Worm (Caenorhabditis elegans) whole organism, L3 larva: ENCODE measurements around the gene F16H6.8.

Experiments
- R02D3.7 ChIP-seq: fragments of 150-350 bp; optimal IDR thresholded peaks from 2 replicates; lab custom pipeline; 2014; ENCODE audit warnings: missing biosample characterization, missing genetic modification characterization
- aly-2 ChIP-seq: fragments of 150-350 bp; optimal IDR thresholded peaks from 2 replicates; lab custom pipeline; 2014; ENCODE audit warnings: missing biosample characterization, missing genetic modification characterization
- ama-1 ChIP-seq: fragments of 150-350 bp; optimal IDR thresholded peaks from 2 replicates; lab custom pipeline; 2018
- ceh-16 ChIP-seq: sonication (generic microtip); optimal IDR thresholded peaks from 2 replicates; lab custom pipeline; 2017; ENCODE audit warnings: missing biosample characterization, missing genetic modification characterization
- ceh-82 ChIP-seq: fragments of 150-350 bp; optimal IDR thresholded peaks from 2 replicates; lab custom pipeline; 2014; ENCODE audit warnings: missing biosample characterization, missing genetic modification characterization
- ceh-9 ChIP-seq: sonication (generic microtip); optimal IDR thresholded peaks from 2 replicates; lab custom pipeline; 2018; ENCODE audit warnings: missing biosample characterization, missing genetic modification characterization
- daf-12 ChIP-seq: fragments of 150-350 bp; optimal IDR thresholded peaks from 2 replicates; lab custom pipeline; 2014; ENCODE audit warnings: missing biosample characterization, missing genetic modification reagents, missing genetic modification characterization
- egl-27 ChIP-seq: sonication (generic microtip); optimal IDR thresholded peaks from 4 replicates; lab custom pipeline; 2017; ENCODE audit warnings: missing biosample characterization, missing genetic modification reagents, missing genetic modification characterization
- egl-5 ChIP-seq: fragments of 150-350 bp; optimal IDR thresholded peaks from 2 replicates; lab custom pipeline; 2017; ENCODE audit warnings: missing biosample characterization, missing genetic modification reagents, missing genetic modification characterization, inconsistent platforms
- elt-3 ChIP-seq, 3 experiments: fragments of 150-350 bp in 1 of 3; sonication (generic microtip) in 2 of 3; optimal IDR thresholded peaks; 2 replicates in 2 of 3; 4 replicates in 1 of 3; lab custom pipeline; 2014 to 2017; ENCODE audit warnings: missing biosample characterization in 3 of 3, missing genetic modification characterization in 3 of 3
- fkh-10 ChIP-seq: sonication (generic microtip); optimal IDR thresholded peaks from 2 replicates; lab custom pipeline; 2017; ENCODE audit warnings: missing biosample characterization, missing genetic modification reagents, missing genetic modification characterization
- fkh-2 ChIP-seq: fragments of 150-350 bp; optimal IDR thresholded peaks from 2 replicates; lab custom pipeline; 2014; ENCODE audit warnings: missing biosample characterization, missing genetic modification reagents, missing genetic modification characterization
- jun-1 ChIP-seq: fragments of 150-350 bp; optimal IDR thresholded peaks from 2 replicates; lab custom pipeline; 2014; ENCODE audit warnings: missing biosample characterization, missing genetic modification reagents, missing genetic modification characterization
- lin-15B ChIP-seq: fragments of 150-350 bp; optimal IDR thresholded peaks from 2 replicates; lab custom pipeline; 2014; ENCODE audit warnings: missing biosample characterization, missing genetic modification characterization
- lin-39 ChIP-seq: fragments of 150-350 bp; optimal IDR thresholded peaks from 2 replicates; lab custom pipeline; 2018; ENCODE audit warnings: missing biosample characterization, missing genetic modification reagents, missing genetic modification characterization
- lsy-12 ChIP-seq: sonication (generic microtip); optimal IDR thresholded peaks from 2 replicates; lab custom pipeline; 2016; ENCODE audit warnings: mild to moderate bottlenecking, missing genetic modification characterization, missing compliant biosample characterization
- mdl-1 ChIP-seq: fragments of 150-350 bp; optimal IDR thresholded peaks from 2 replicates; lab custom pipeline; 2014; ENCODE audit warnings: missing biosample characterization, missing genetic modification characterization
- mml-1 ChIP-seq: fragments of 150-350 bp; sonication (generic microtip); optimal IDR thresholded peaks from 3 replicates; lab custom pipeline; 2014; ENCODE audit warnings: missing biosample characterization, missing genetic modification characterization
- nfya-1 ChIP-seq: sonication (generic microtip); optimal IDR thresholded peaks from 2 replicates; lab custom pipeline; 2017; ENCODE audit warnings: missing genetic modification characterization, mild to moderate bottlenecking, missing compliant biosample characterization, antibody characterized with exemption, moderate library complexity; ENCODE audit not compliant: insufficient read depth
- nhr-11 ChIP-seq: fragments of 150-350 bp; optimal IDR thresholded peaks from 2 replicates; lab custom pipeline; 2014; ENCODE audit warnings: missing biosample characterization, missing genetic modification characterization
- nhr-12 ChIP-seq: fragments of 150-350 bp; optimal IDR thresholded peaks from 2 replicates; lab custom pipeline; 2014; ENCODE audit warnings: missing biosample characterization, missing genetic modification characterization
- nhr-25 ChIP-seq: sonication (generic microtip); optimal IDR thresholded peaks from 2 replicates; lab custom pipeline; 2017; ENCODE audit warnings: missing biosample characterization, missing genetic modification characterization
- nhr-28 ChIP-seq: fragments of 150-350 bp; optimal IDR thresholded peaks from 2 replicates; lab custom pipeline; 2014; ENCODE audit warnings: missing biosample characterization, missing genetic modification characterization
- nhr-43 ChIP-seq: sonication (generic microtip); optimal IDR thresholded peaks from 2 replicates; lab custom pipeline; 2016; ENCODE audit warnings: mild to moderate bottlenecking, missing genetic modification characterization, missing compliant biosample characterization; ENCODE audit not compliant: poor library complexity, severe bottlenecking
- nhr-67 ChIP-seq: fragments of 150-350 bp; optimal IDR thresholded peaks from 2 replicates; lab custom pipeline; 2014; ENCODE audit warnings: missing biosample characterization, missing genetic modification characterization
- nhr-76 ChIP-seq: fragments of 150-350 bp; sonication (generic microtip); optimal IDR thresholded peaks from 5 replicates; lab custom pipeline; 2014; ENCODE audit warnings: missing biosample characterization, missing genetic modification characterization
- nhr-77 ChIP-seq: fragments of 150-350 bp; optimal IDR thresholded peaks from 2 replicates; lab custom pipeline; 2014; ENCODE audit warnings: missing biosample characterization, missing genetic modification characterization
- pha-4 ChIP-seq: fragments of 150-350 bp; optimal IDR thresholded peaks from 2 replicates; lab custom pipeline; 2014; ENCODE audit warnings: missing biosample characterization, missing genetic modification reagents, missing genetic modification characterization
- pqm-1 ChIP-seq: fragments of 150-350 bp; optimal IDR thresholded peaks from 2 replicates; lab custom pipeline; 2017; ENCODE audit warnings: missing biosample characterization, missing genetic modification characterization, inconsistent platforms
- sea-2 ChIP-seq: fragments of 150-350 bp; sonication (generic microtip); optimal IDR thresholded peaks from 4 replicates; lab custom pipeline; 2014; ENCODE audit warnings: missing biosample characterization, missing genetic modification reagents, missing genetic modification characterization
- skn-1 ChIP-seq: fragments of 150-350 bp; optimal IDR thresholded peaks from 2 replicates; lab custom pipeline; 2014; ENCODE audit warnings: missing biosample characterization, missing genetic modification characterization
- snpc-4 ChIP-seq: fragments of 150-350 bp; optimal IDR thresholded peaks from 2 replicates; lab custom pipeline; 2014; ENCODE audit warnings: missing biosample characterization, missing genetic modification characterization
- tbx-2 ChIP-seq: sonication (generic microtip); optimal IDR thresholded peaks from 2 replicates; lab custom pipeline; 2016; ENCODE audit warnings: mild to moderate bottlenecking, missing genetic modification characterization, missing compliant biosample characterization
- unc-62 ChIP-seq: fragments of 150-350 bp; sonication (generic microtip); optimal IDR thresholded peaks from 4 replicates; lab custom pipeline; 2014; ENCODE audit warnings: missing biosample characterization, missing genetic modification reagents, missing genetic modification characterization

F16H6.8 gene

DNA sequence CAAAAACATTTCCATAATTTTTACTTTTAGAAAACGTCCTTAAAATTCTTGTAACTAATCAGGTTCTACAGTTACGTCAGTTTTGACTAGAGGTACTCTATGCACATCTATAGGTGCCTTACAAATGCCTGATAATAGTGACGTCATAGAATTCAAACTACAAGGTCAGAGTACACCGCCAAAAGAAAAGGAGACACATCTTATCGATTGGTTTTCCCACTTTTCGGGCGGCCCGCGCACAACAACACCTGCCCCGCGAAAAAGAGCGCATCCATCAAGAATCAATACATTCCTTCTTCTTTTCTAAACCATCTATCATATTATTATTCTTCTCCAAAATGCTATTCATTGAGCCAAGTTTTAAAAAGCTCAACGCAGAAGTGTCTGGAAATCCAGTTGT lies 36.4 kb downstream of the F16H6.8 start, which contains the start of gene C31G12.1:
TSS of gene C31G12.1 (plus strand) at position 301 of the 400 bp plus-strand sequence.
- no peak for TF ChIP-seq nhr-77 (tag; lab: Kevin White, UChicago)

ce11 chrV:18178659-18179058 lies 37.4 kb downstream of the F16H6.8 start, which contains the start of gene C31G12.4:
TSS of gene C31G12.4 (minus strand) at chrV:18178759.
- no peak for TF ChIP-seq nhr-67 (tag; lab: Kevin White, UChicago)
- TF ChIP-seq pqm-1 (tag; lab: Kevin White, UChicago), result no peak
- TF ChIP-seq, all 47 proteins: peak for 0

ce11 chrV:18171568-18171967 lies 44.5 kb downstream of the F16H6.8 start, which contains the start of gene C14A6.8:
TSS of gene C14A6.8 (minus strand) at chrV:18171668.
- TF ChIP-seq fkh-2 (tag; lab: Kevin White, UChicago), result no peak
- TF ChIP-seq jun-1 (tag; lab: Kevin White, UChicago), result no peak
- no peak for TF ChIP-seq mdl-1 (tag; lab: Kevin White, UChicago)
- TF ChIP-seq fkh-10 (GFP tag; lab: Kevin White, UChicago), result no peak
- no peak for TF ChIP-seq ama-1 (lab: Kevin White, UChicago)
- no peak for TF ChIP-seq nhr-11 (tag; lab: Kevin White, UChicago)
- TF ChIP-seq nhr-77 (tag; lab: Kevin White, UChicago), result no peak
- no peak for TF ChIP-seq nhr-43 (tag; lab: Kevin White, UChicago)
- TF ChIP-seq aly-2, result no peak
- no peak for TF ChIP-seq egl-27

DNA sequence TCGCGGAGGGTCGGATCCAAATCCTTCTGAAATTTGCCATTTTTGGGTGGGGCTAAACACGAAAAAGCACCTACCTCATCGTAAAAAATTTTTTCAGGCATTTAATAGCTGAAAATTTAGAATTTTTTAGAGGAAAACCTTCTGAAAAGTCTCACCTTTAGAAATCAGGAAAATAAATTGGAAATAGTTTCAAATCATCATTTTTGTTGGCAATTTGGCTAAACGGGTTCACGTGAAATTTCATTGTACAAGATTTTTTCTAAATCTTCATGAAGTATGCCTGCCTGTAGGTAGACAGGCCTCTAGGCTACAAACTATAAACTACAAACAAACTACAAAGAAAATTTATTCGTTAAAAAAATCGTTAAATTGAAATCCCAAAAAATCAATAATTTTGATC lies 47.8 kb downstream of the F16H6.8 start, which contains the start of gene C14A6.7:
TSS of gene C14A6.7 (minus strand) at position 101 of the 400 bp plus-strand sequence.
- TF ChIP-seq nhr-12 (tag; lab: Kevin White, UChicago) (no peak), mml-1 (tag; lab: Kevin White, UChicago) (no peak), nfya-1 (tag; lab: Kevin White, UChicago) (no peak), egl-5 (tag; lab: Kevin White, UChicago) (no peak), ceh-16 (tag; lab: Kevin White, UChicago) (no peak), ceh-9 (tag; lab: Kevin White, UChicago) (no peak), pha-4 (tag; lab: Kevin White, UChicago) (no peak), elt-3 (tag; optimal IDR thresholded peaks at IDR 0.05; lab: Kevin White, UChicago) (no peak), tbx-2 (no peak), mdl-1 (tag; lab: Kevin White, UChicago) (no peak), nhr-25 (tag; lab: Kevin White, UChicago) (no peak), lin-15B (no peak), nhr-67 (tag; lab: Kevin White, UChicago) (no peak)

DNA sequence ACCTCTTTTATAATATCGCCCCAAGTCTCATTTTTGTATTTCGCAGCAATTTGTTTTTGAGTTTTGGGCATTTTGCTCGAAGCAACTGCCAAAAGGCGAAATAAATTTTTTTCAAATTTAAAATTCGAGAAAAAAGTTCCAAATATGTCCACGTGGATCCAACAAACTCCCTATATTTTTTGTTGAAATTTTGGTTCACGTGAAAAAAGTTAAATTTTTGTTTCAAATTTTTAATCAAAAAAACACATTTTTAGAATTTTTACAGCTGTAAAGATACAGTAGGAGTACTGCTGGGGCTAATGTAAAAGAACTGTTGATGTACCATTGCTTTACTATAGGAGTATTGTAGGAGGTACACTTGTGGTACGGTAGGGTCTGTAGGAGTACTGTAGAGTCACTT lies 48.9 kb downstream of the F16H6.8 start, which contains the start of gene C14A6.6:
TSS of gene C14A6.6 (minus strand) at position 101 of the 400 bp plus-strand sequence.
- no peak for TF ChIP-seq nfya-1 (tag; lab: Kevin White, UChicago)
- no peak for TF ChIP-seq egl-27
- TF ChIP-seq skn-1 (tag; lab: Kevin White, UChicago), result no peak
- TF ChIP-seq nhr-43 (tag; lab: Kevin White, UChicago), result no peak
- TF ChIP-seq nhr-76 (tag; lab: Kevin White, UChicago), result no peak
- TF ChIP-seq R02D3.7 (tag; lab: Kevin White, UChicago), result no peak
- TF ChIP-seq lin-39 (tag; lab: Kevin White, UChicago), result no peak
- no peak for TF ChIP-seq daf-12 (tag; lab: Kevin White, UChicago)
- TF ChIP-seq pqm-1 (tag; lab: Kevin White, UChicago), result no peak
- TF ChIP-seq sea-2 (GFP tag; lab: Kevin White, UChicago), result no peak
- TF ChIP-seq nhr-28 (tag; lab: Kevin White, UChicago), result no peak
- TF ChIP-seq ceh-9 (tag; lab: Kevin White, UChicago), result no peak
- no peak for TF ChIP-seq ceh-82 (tag; lab: Kevin White, UChicago)
- TF ChIP-seq, all 47 proteins: peak for 0

ce11 chrV:18164758-18165157 lies 51.3 kb downstream of the F16H6.8 start, which contains the start of gene C14A6.5:
TSS of gene C14A6.5 (minus strand) at chrV:18164858.
- no peak for TF ChIP-seq nhr-28 (tag; lab: Kevin White, UChicago)
- no peak for TF ChIP-seq unc-62 (GFP tag; lab: Kevin White, UChicago)
- TF ChIP-seq ceh-16 (tag; lab: Kevin White, UChicago), result no peak
- no peak for TF ChIP-seq nhr-76 (tag; lab: Kevin White, UChicago)
- TF ChIP-seq lsy-12 (tag; lab: Kevin White, UChicago), result no peak
- TF ChIP-seq mml-1 (tag; lab: Kevin White, UChicago), result no peak
- no peak for TF ChIP-seq nhr-67 (tag; lab: Kevin White, UChicago)
- TF ChIP-seq snpc-4 (tag; lab: Kevin White, UChicago), result no peak
- no peak for TF ChIP-seq ceh-9 (tag; lab: Kevin White, UChicago)
- no peak for TF ChIP-seq sea-2 (GFP tag; lab: Kevin White, UChicago)
- TF ChIP-seq mdl-1 (tag; lab: Kevin White, UChicago), result no peak
- TF ChIP-seq lin-15B, result no peak
- TF ChIP-seq fkh-10 (GFP tag; lab: Kevin White, UChicago), result no peak
